Worm (Caenorhabditis elegans) whole organism, mixed stage, embryonic: ENCODE data around the gene C06A1.6.

Experiments
- M03D4.4 ChIP-seq: sonication (generic microtip); optimal IDR thresholded peaks from 2 replicates; lab custom pipeline; 2017; ENCODE audit warnings: mild to moderate bottlenecking, missing genetic modification characterization, missing compliant biosample characterization
- bed-3 ChIP-seq: fragments of 200-800 bp; sonication (Bioruptor generic); optimal IDR thresholded peaks from 3 replicates; lab custom pipeline; 2018; ENCODE audit warnings: mild to moderate bottlenecking, missing genetic modification characterization, moderate library complexity, missing compliant biosample characterization
- blmp-1 ChIP-seq: fragments of 150-350 bp; optimal IDR thresholded peaks from 2 replicates; lab custom pipeline; 2014; ENCODE audit warnings: missing biosample characterization, missing genetic modification characterization
- ceh-43 ChIP-seq: fragments of 200-800 bp; sonication (Bioruptor generic); optimal IDR thresholded peaks from 2 replicates; lab custom pipeline; 2018; ENCODE audit warnings: mild to moderate bottlenecking, missing genetic modification characterization, moderate library complexity, missing compliant biosample characterization
- ceh-83 ChIP-seq: fragments of 200-800 bp; sonication (Bioruptor generic); optimal IDR thresholded peaks from 2 replicates; lab custom pipeline; 2018; ENCODE audit warnings: mild to moderate bottlenecking, missing genetic modification characterization, missing compliant biosample characterization
- ces-1 ChIP-seq: fragments of 150-350 bp; optimal IDR thresholded peaks from 2 replicates; lab custom pipeline; 2014; ENCODE audit warnings: missing biosample characterization, missing genetic modification reagents, missing genetic modification characterization
- cnd-1 ChIP-seq: fragments of 200-800 bp; sonication (Bioruptor generic); optimal IDR thresholded peaks from 2 replicates; lab custom pipeline; 2018; ENCODE audit warnings: mild to moderate bottlenecking, missing genetic modification characterization, missing compliant biosample characterization
- drap-1 ChIP-seq: fragments of 200-800 bp; sonication (Bioruptor generic); optimal IDR thresholded peaks from 3 replicates; lab custom pipeline; 2018; ENCODE audit warnings: mild to moderate bottlenecking, missing genetic modification characterization, missing compliant biosample characterization
- elt-1 ChIP-seq: sonication (generic microtip); optimal IDR thresholded peaks from 2 replicates; lab custom pipeline; 2017; ENCODE audit warnings: missing genetic modification characterization, mild to moderate bottlenecking, missing compliant biosample characterization, antibody characterized with exemption, moderate library complexity, borderline replicate concordance; ENCODE audit not compliant: insufficient read depth
- elt-3 ChIP-seq: fragments of 150-350 bp; optimal IDR thresholded peaks from 2 replicates; lab custom pipeline; 2014; ENCODE audit warnings: missing biosample characterization, missing genetic modification characterization
- flh-1 ChIP-seq: fragments of 200-800 bp; sonication (Bioruptor generic); optimal IDR thresholded peaks from 2 replicates; lab custom pipeline; 2018; ENCODE audit warnings: mild to moderate bottlenecking, missing genetic modification characterization, moderate library complexity, missing compliant biosample characterization
- ham-2 ChIP-seq: fragments of 200-800 bp; sonication (Bioruptor generic); optimal IDR thresholded peaks from 2 replicates; lab custom pipeline; 2018; ENCODE audit warnings: mild to moderate bottlenecking, missing genetic modification characterization, missing compliant biosample characterization
- hlh-1 ChIP-seq: fragments of 150-350 bp; optimal IDR thresholded peaks from 2 replicates; lab custom pipeline; 2014; ENCODE audit warnings: missing biosample characterization, missing genetic modification reagents, missing genetic modification characterization
- lin-13 ChIP-seq: fragments of 150-350 bp; optimal IDR thresholded peaks from 2 replicates; lab custom pipeline; 2014; ENCODE audit warnings: missing biosample characterization, missing genetic modification characterization
- lin-32 ChIP-seq: fragments of 200-800 bp; sonication (Bioruptor generic); optimal IDR thresholded peaks from 2 replicates; lab custom pipeline; 2018; ENCODE audit warnings: mild to moderate bottlenecking, missing genetic modification characterization, missing compliant biosample characterization
- lsy-2 ChIP-seq: fragments of 150-350 bp; optimal IDR thresholded peaks from 2 replicates; lab custom pipeline; 2014; ENCODE audit warnings: missing biosample characterization, missing genetic modification characterization
- mab-5 ChIP-seq: fragments of 150-350 bp; optimal IDR thresholded peaks from 2 replicates; lab custom pipeline; 2014; ENCODE audit warnings: missing biosample characterization, missing genetic modification characterization
- mep-1 ChIP-seq: fragments of 150-350 bp; optimal IDR thresholded peaks from 2 replicates; lab custom pipeline; 2017; ENCODE audit warnings: missing biosample characterization, missing genetic modification reagents, missing genetic modification characterization, inconsistent platforms
- mls-2 ChIP-seq: sonication (generic microtip); optimal IDR thresholded peaks from 2 replicates; lab custom pipeline; 2016; ENCODE audit warnings: mild to moderate bottlenecking, missing genetic modification characterization, moderate library complexity, missing compliant biosample characterization
- nhr-12 ChIP-seq: fragments of 150-350 bp; optimal IDR thresholded peaks from 2 replicates; lab custom pipeline; 2014; ENCODE audit warnings: missing biosample characterization, missing genetic modification characterization
- nhr-2 ChIP-seq: fragments of 150-350 bp; optimal IDR thresholded peaks from 2 replicates; lab custom pipeline; 2014; ENCODE audit warnings: missing biosample characterization, missing genetic modification characterization
- nhr-237 ChIP-seq: fragments of 150-350 bp; optimal IDR thresholded peaks from 2 replicates; lab custom pipeline; 2014; ENCODE audit warnings: missing biosample characterization, missing genetic modification characterization
- nhr-28 ChIP-seq: fragments of 150-350 bp; optimal IDR thresholded peaks from 2 replicates; lab custom pipeline; 2014; ENCODE audit warnings: missing biosample characterization, missing genetic modification characterization
- nhr-76 ChIP-seq: sonication (generic microtip); optimal IDR thresholded peaks from 2 replicates; lab custom pipeline; 2017; ENCODE audit warnings: missing biosample characterization, missing genetic modification characterization
- pha-4 ChIP-seq: fragments of 150-350 bp; optimal IDR thresholded peaks from 2 replicates; lab custom pipeline; 2018; ENCODE audit warnings: missing biosample characterization, missing genetic modification reagents, missing genetic modification characterization
- sem-2 ChIP-seq: fragments of 200-800 bp; sonication (Bioruptor generic); optimal IDR thresholded peaks from 2 replicates; lab custom pipeline; 2018; ENCODE audit warnings: mild to moderate bottlenecking, missing genetic modification characterization, missing compliant biosample characterization
- snpc-4 ChIP-seq: fragments of 150-350 bp; optimal IDR thresholded peaks from 2 replicates; lab custom pipeline; 2014; ENCODE audit warnings: missing biosample characterization, missing genetic modification characterization
- sptf-1 ChIP-seq: sonication (generic microtip); optimal IDR thresholded peaks from 2 replicates; lab custom pipeline; 2017; ENCODE audit warnings: mild to moderate bottlenecking, missing genetic modification characterization, moderate library complexity, missing compliant biosample characterization
- tbx-8 ChIP-seq: fragments of 200-800 bp; sonication (Bioruptor generic); optimal IDR thresholded peaks from 2 replicates; lab custom pipeline; 2018; ENCODE audit warnings: mild to moderate bottlenecking, missing genetic modification characterization, moderate library complexity, missing compliant biosample characterization
- unc-120 ChIP-seq: sonication (generic microtip); optimal IDR thresholded peaks from 2 replicates; lab custom pipeline; 2017; ENCODE audit warnings: missing genetic modification characterization, missing compliant biosample characterization; ENCODE audit not compliant: poor library complexity, severe bottlenecking
- unc-39 ChIP-seq: fragments of 150-350 bp; optimal IDR thresholded peaks from 2 replicates; lab custom pipeline; 2014; ENCODE audit warnings: missing biosample characterization, missing genetic modification characterization
- unc-62 ChIP-seq: fragments of 150-350 bp; optimal IDR thresholded peaks from 2 replicates; lab custom pipeline; 2014; ENCODE audit warnings: missing biosample characterization, missing genetic modification reagents, missing genetic modification characterization
- zip-8 ChIP-seq: fragments of 150-350 bp; optimal IDR thresholded peaks from 2 replicates; lab custom pipeline; 2014; ENCODE audit warnings: missing biosample characterization, missing genetic modification characterization
- ztf-11 ChIP-seq: fragments of 150-350 bp; optimal IDR thresholded peaks from 2 replicates; lab custom pipeline; 2014; ENCODE audit warnings: missing biosample characterization, missing genetic modification characterization

C06A1.6 gene

DNA sequence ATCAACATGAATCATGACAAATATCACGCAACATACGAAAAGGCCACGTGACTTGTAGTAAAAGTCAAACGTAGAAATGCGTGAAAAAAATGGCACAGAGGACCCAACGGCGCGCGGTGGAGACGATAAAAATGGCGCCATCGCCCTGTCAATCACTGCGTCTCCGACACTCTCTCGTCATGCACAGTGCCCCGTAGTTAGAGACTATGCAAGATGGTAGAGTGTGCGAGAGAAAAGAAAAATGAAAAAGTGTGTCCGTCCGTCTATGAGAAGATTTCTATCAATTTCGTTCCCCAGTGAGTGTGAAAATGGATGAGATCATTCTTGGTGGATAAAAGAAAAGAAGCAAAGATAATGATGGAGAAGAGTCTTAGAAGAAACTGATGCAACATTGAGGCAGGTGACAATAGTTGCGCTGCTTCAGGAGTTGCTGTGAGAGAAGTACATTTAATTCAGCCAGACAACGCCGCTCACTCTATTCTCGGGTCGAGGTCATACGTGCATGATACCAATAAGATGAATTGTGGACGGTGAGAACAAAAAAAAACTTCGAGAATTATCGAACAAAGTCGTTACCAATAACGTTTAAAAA, 8.9 kb downstream of the C06A1.6 start:
- no peak for TF ChIP-seq M03D4.4 (tag; lab: Kevin White, UChicago)
- no peak for TF ChIP-seq tbx-8 (GFP tag; lab: Kevin White, UChicago)
- no peak for TF ChIP-seq mab-5
- TF ChIP-seq drap-1, result no peak
- TF ChIP-seq blmp-1 (tag; lab: Kevin White, UChicago), result no peak
- no peak for TF ChIP-seq bed-3 (GFP tag; lab: Kevin White, UChicago)
- no peak for TF ChIP-seq unc-39
- TF ChIP-seq elt-3 (tag; lab: Kevin White, UChicago), result no peak
- no peak for TF ChIP-seq lin-13
- TF ChIP-seq elt-1 (tag; lab: Kevin White, UChicago), result no peak
- peak; percentile 20 for TF ChIP-seq sptf-1 (tag; lab: Kevin White, UChicago)
- peak; percentile 70 for TF ChIP-seq unc-120
- TF ChIP-seq sem-2 (GFP tag; lab: Kevin White, UChicago), result no peak
- TF ChIP-seq lin-32, result no peak
- no peak for TF ChIP-seq snpc-4 (tag; lab: Kevin White, UChicago)
- TF ChIP-seq ceh-83 (GFP tag; lab: Kevin White, UChicago), result no peak
- TF ChIP-seq ztf-11, result no peak
- TF ChIP-seq pha-4 (tag; lab: Kevin White, UChicago), result no peak
- TF ChIP-seq nhr-237 (tag; lab: Kevin White, UChicago), result no peak
- no peak for TF ChIP-seq lsy-2 (tag; lab: Kevin White, UChicago)
- no peak for TF ChIP-seq nhr-76 (tag; lab: Kevin White, UChicago)
- TF ChIP-seq ces-1 (GFP tag; lab: Kevin White, UChicago), result no peak
- no peak for TF ChIP-seq zip-8 (tag; lab: Kevin White, UChicago)
- no peak for TF ChIP-seq mep-1 (tag; lab: Kevin White, UChicago)
- TF ChIP-seq nhr-12, result no peak
- no peak for TF ChIP-seq nhr-2 (tag; lab: Kevin White, UChicago)
- TF ChIP-seq ham-2, result no peak
- TF ChIP-seq unc-62, result peak; percentile 80
- no peak for TF ChIP-seq nhr-28 (tag; lab: Kevin White, UChicago)
- no peak for TF ChIP-seq ceh-43
- peak; percentile 37 for TF ChIP-seq hlh-1 (tag; lab: Kevin White, UChicago)

- no peak for TF ChIP-seq hlh-1 (tag; lab: Kevin White, UChicago)
- no peak for TF ChIP-seq ceh-43
- TF ChIP-seq ham-2, result no peak
- no peak for TF ChIP-seq snpc-4 (tag; lab: Kevin White, UChicago)
- TF ChIP-seq nhr-28 (tag; lab: Kevin White, UChicago), result no peak
- no peak for TF ChIP-seq M03D4.4 (tag; lab: Kevin White, UChicago)
- TF ChIP-seq blmp-1 (tag; lab: Kevin White, UChicago), result no peak
- TF ChIP-seq ztf-11, result no peak
- no peak for TF ChIP-seq mls-2 (tag; lab: Kevin White, UChicago)
- no peak for TF ChIP-seq mab-5
- no peak for TF ChIP-seq lin-32
- TF ChIP-seq ceh-83 (GFP tag; lab: Kevin White, UChicago), result no peak
- TF ChIP-seq unc-62, result no peak
- TF ChIP-seq lin-13, result no peak
- TF ChIP-seq nhr-237 (tag; lab: Kevin White, UChicago), result no peak
- TF ChIP-seq lsy-2 (tag; lab: Kevin White, UChicago), result no peak
- no peak for TF ChIP-seq elt-3 (tag; lab: Kevin White, UChicago)
- TF ChIP-seq mep-1 (tag; lab: Kevin White, UChicago), result no peak
- no peak for TF ChIP-seq unc-39
- TF ChIP-seq sem-2 (GFP tag; lab: Kevin White, UChicago), result no peak
These were observed 9.5 kb downstream of the C06A1.6 start, which contains the start of gene mnk-1 for ce11 chrII:10554972-10555371. TSS of gene mnk-1 (minus strand) at chrII:10555044.

DNA sequence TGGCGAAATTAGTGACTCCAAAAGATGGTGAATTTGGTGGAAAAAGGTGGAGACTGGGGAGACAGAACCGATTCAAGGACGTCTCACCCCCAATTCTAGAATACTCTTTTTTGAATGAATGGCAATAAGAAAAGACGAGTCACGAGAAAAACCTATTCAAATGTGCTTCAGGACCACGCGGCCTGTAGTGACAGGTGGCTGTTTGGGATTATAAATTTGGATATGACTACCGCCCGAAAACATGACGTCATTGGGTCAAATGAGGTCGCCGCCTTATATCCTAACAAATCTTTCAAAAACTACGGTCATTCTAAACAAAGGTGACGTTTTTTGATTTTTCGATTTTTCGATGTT, 10.5 kb downstream of the C06A1.6 start:
- TF ChIP-seq cnd-1 (peak; percentile 40), unc-62 (peak; percentile 5), nhr-76 (tag; lab: Kevin White, UChicago) (no peak), elt-1 (tag; lab: Kevin White, UChicago) (no peak), zip-8 (tag; lab: Kevin White, UChicago) (peak; percentile 50), lin-32 (peak; percentile 82), nhr-2 (tag; lab: Kevin White, UChicago) (peak; percentile 71), nhr-28 (tag; lab: Kevin White, UChicago) (no peak), lsy-2 (tag; lab: Kevin White, UChicago) (no peak), unc-39 (no peak), flh-1 (no peak), ceh-83 (GFP tag; lab: Kevin White, UChicago) (no peak), unc-120 (no peak)
